Worm (Caenorhabditis elegans) whole organism, L3 larva: Measurements from ENCODE around the gene twk-13.
"Not testable (repeated sequence)": the region's sequence is repeated elsewhere in the genome, so short reads cannot be mapped to it uniquely, and the experiment has no call there.

Experiments used
- R02D3.7 ChIP-seq: fragments of 150-350 bp; optimal IDR thresholded peaks from 2 replicates; lab custom pipeline; 2014; ENCODE audit warnings: missing biosample characterization, missing genetic modification characterization
- ZK546.5 ChIP-seq: sonication (generic microtip); optimal IDR thresholded peaks from 2 replicates; lab custom pipeline; 2017; ENCODE audit warnings: missing biosample characterization, missing genetic modification characterization
- ama-1 ChIP-seq: fragments of 150-350 bp; optimal IDR thresholded peaks from 2 replicates; lab custom pipeline; 2018
- ceh-16 ChIP-seq: sonication (generic microtip); optimal IDR thresholded peaks from 2 replicates; lab custom pipeline; 2017; ENCODE audit warnings: missing biosample characterization, missing genetic modification characterization
- ceh-9 ChIP-seq: sonication (generic microtip); optimal IDR thresholded peaks from 2 replicates; lab custom pipeline; 2018; ENCODE audit warnings: missing biosample characterization, missing genetic modification characterization
- daf-12 ChIP-seq: fragments of 150-350 bp; optimal IDR thresholded peaks from 2 replicates; lab custom pipeline; 2014; ENCODE audit warnings: missing biosample characterization, missing genetic modification reagents, missing genetic modification characterization
- egl-27 ChIP-seq: sonication (generic microtip); optimal IDR thresholded peaks from 4 replicates; lab custom pipeline; 2017; ENCODE audit warnings: missing biosample characterization, missing genetic modification reagents, missing genetic modification characterization
- egl-5 ChIP-seq: fragments of 150-350 bp; optimal IDR thresholded peaks from 2 replicates; lab custom pipeline; 2017; ENCODE audit warnings: missing biosample characterization, missing genetic modification reagents, missing genetic modification characterization, inconsistent platforms
- elt-1 ChIP-seq: fragments of 150-350 bp; optimal IDR thresholded peaks from 2 replicates; lab custom pipeline; 2014; ENCODE audit warnings: missing biosample characterization, missing genetic modification characterization
- elt-3 ChIP-seq, 3 experiments: fragments of 150-350 bp in 1 of 3; sonication (generic microtip) in 2 of 3; optimal IDR thresholded peaks; 2 replicates in 2 of 3; 4 replicates in 1 of 3; lab custom pipeline; 2014 to 2017; ENCODE audit warnings: missing biosample characterization in 3 of 3, missing genetic modification characterization in 3 of 3
- eor-1 ChIP-seq, 2 experiments: fragments of 150-350 bp; optimal IDR thresholded peaks; 2 replicates each; lab custom pipeline; 2014 to 2018; ENCODE audit warnings: missing biosample characterization in 2 of 2, missing genetic modification characterization in 2 of 2
- fkh-10 ChIP-seq: sonication (generic microtip); optimal IDR thresholded peaks from 2 replicates; lab custom pipeline; 2017; ENCODE audit warnings: missing biosample characterization, missing genetic modification reagents, missing genetic modification characterization
- fos-1 ChIP-seq: fragments of 150-350 bp; optimal IDR thresholded peaks from 2 replicates; lab custom pipeline; 2014; ENCODE audit warnings: missing biosample characterization, missing genetic modification characterization
- hmg-11 ChIP-seq: sonication (generic microtip); optimal IDR thresholded peaks from 2 replicates; lab custom pipeline; 2016; ENCODE audit warnings: missing genetic modification characterization, missing compliant biosample characterization
- lin-39 ChIP-seq: fragments of 150-350 bp; optimal IDR thresholded peaks from 2 replicates; lab custom pipeline; 2018; ENCODE audit warnings: missing biosample characterization, missing genetic modification reagents, missing genetic modification characterization
- mdl-1 ChIP-seq: fragments of 150-350 bp; optimal IDR thresholded peaks from 2 replicates; lab custom pipeline; 2014; ENCODE audit warnings: missing biosample characterization, missing genetic modification characterization
- mml-1 ChIP-seq: fragments of 150-350 bp; sonication (generic microtip); optimal IDR thresholded peaks from 3 replicates; lab custom pipeline; 2014; ENCODE audit warnings: missing biosample characterization, missing genetic modification characterization
- nfya-1 ChIP-seq: sonication (generic microtip); optimal IDR thresholded peaks from 2 replicates; lab custom pipeline; 2017; ENCODE audit warnings: missing genetic modification characterization, mild to moderate bottlenecking, missing compliant biosample characterization, antibody characterized with exemption, moderate library complexity; ENCODE audit not compliant: insufficient read depth
- nhr-12 ChIP-seq: fragments of 150-350 bp; optimal IDR thresholded peaks from 2 replicates; lab custom pipeline; 2014; ENCODE audit warnings: missing biosample characterization, missing genetic modification characterization
- nhr-23 ChIP-seq: fragments of 150-350 bp; optimal IDR thresholded peaks from 2 replicates; lab custom pipeline; 2014; ENCODE audit warnings: missing biosample characterization, missing genetic modification reagents, missing genetic modification characterization
- nhr-237 ChIP-seq: fragments of 150-350 bp; optimal IDR thresholded peaks from 2 replicates; lab custom pipeline; 2014; ENCODE audit warnings: missing biosample characterization, missing genetic modification characterization
- nhr-25 ChIP-seq: sonication (generic microtip); optimal IDR thresholded peaks from 2 replicates; lab custom pipeline; 2017; ENCODE audit warnings: missing biosample characterization, missing genetic modification characterization
- nhr-43 ChIP-seq: sonication (generic microtip); optimal IDR thresholded peaks from 2 replicates; lab custom pipeline; 2016; ENCODE audit warnings: mild to moderate bottlenecking, missing genetic modification characterization, missing compliant biosample characterization; ENCODE audit not compliant: poor library complexity, severe bottlenecking
- nhr-67 ChIP-seq: fragments of 150-350 bp; optimal IDR thresholded peaks from 2 replicates; lab custom pipeline; 2014; ENCODE audit warnings: missing biosample characterization, missing genetic modification characterization
- nhr-77 ChIP-seq: fragments of 150-350 bp; optimal IDR thresholded peaks from 2 replicates; lab custom pipeline; 2014; ENCODE audit warnings: missing biosample characterization, missing genetic modification characterization
- pha-4 ChIP-seq: fragments of 150-350 bp; optimal IDR thresholded peaks from 2 replicates; lab custom pipeline; 2014; ENCODE audit warnings: missing biosample characterization, missing genetic modification reagents, missing genetic modification characterization
- pqm-1 ChIP-seq: fragments of 150-350 bp; optimal IDR thresholded peaks from 2 replicates; lab custom pipeline; 2017; ENCODE audit warnings: missing biosample characterization, missing genetic modification characterization, inconsistent platforms
- sea-2 ChIP-seq: fragments of 150-350 bp; sonication (generic microtip); optimal IDR thresholded peaks from 4 replicates; lab custom pipeline; 2014; ENCODE audit warnings: missing biosample characterization, missing genetic modification reagents, missing genetic modification characterization
- skn-1 ChIP-seq: fragments of 150-350 bp; optimal IDR thresholded peaks from 2 replicates; lab custom pipeline; 2014; ENCODE audit warnings: missing biosample characterization, missing genetic modification characterization
- zag-1 ChIP-seq: fragments of 150-350 bp; optimal IDR thresholded peaks from 2 replicates; lab custom pipeline; 2014; ENCODE audit warnings: missing biosample characterization, missing genetic modification characterization
- ztf-11 ChIP-seq: fragments of 150-350 bp; optimal IDR thresholded peaks from 2 replicates; lab custom pipeline; 2014; ENCODE audit warnings: missing biosample characterization, missing genetic modification characterization
- ztf-4 ChIP-seq: fragments of 150-350 bp; optimal IDR thresholded peaks from 2 replicates; lab custom pipeline; 2014; ENCODE audit warnings: missing biosample characterization, missing genetic modification characterization

The twk-13 gene

DNA sequence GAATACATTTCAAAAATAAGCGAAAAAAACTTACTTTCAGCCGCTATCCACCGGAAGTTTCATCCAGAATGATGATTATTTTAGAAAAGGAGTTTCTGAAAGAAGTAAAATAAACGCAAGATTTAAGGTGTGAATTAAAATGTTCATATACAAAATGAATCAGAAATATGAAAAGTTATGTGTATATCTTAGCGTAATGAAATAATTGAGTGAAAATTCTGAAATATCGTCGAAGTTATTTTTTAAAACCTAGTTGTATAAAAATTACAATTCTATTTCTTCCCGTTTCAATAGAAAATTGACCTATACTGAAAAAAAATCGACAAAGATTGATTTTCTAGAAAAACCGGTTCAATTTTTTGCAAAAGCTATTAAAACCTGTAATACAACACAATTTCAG is at the start of gene twk-13:
TSS of gene twk-13 (minus strand) at position 101 of the 400 bp plus-strand sequence.
- TF ChIP-seq nhr-67 (tag; lab: Kevin White, UChicago): no peak
- TF ChIP-seq mdl-1 (tag; lab: Kevin White, UChicago): no peak
- no peak for TF ChIP-seq skn-1 (tag; lab: Kevin White, UChicago)
- no peak for TF ChIP-seq ceh-9 (tag; lab: Kevin White, UChicago)
- TF ChIP-seq zag-1 (tag; lab: Kevin White, UChicago): no peak
- no peak for TF ChIP-seq ztf-11 (tag; lab: Kevin White, UChicago)
- TF ChIP-seq daf-12 (tag; lab: Kevin White, UChicago): no peak
- TF ChIP-seq ZK546.5 (tag; lab: Kevin White, UChicago): no peak
- TF ChIP-seq ama-1 (lab: Kevin White, UChicago): no peak
- TF ChIP-seq egl-27: no peak
- no peak for TF ChIP-seq nhr-12
- no peak for TF ChIP-seq eor-1 (tag; optimal IDR thresholded peaks at IDR 0.05; lab: Kevin White, UChicago)
- no peak for TF ChIP-seq nhr-25 (tag; lab: Kevin White, UChicago)
- no peak for TF ChIP-seq R02D3.7 (tag; lab: Kevin White, UChicago)
- no peak for TF ChIP-seq pha-4 (tag; lab: Kevin White, UChicago)

DNA sequence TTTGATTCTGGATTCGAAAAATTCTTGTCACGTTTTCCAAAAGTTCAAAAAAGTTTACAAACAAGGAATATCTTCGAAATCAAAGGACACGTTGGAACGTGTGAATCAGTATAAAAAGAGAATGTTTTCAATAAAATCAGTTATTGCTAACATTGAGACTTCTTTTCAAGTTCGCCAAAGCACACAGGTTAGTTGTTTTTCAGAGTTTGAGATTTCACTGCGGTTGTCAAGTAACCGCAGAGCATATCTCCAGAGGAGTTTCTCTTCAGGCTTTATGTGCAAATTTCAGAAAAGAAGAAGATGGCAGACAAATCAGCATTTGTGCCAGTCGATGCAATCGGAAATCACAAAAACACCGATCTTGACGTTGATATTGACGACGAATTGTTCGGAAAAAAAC is 48.4 kb upstream of the twk-13 start, which contains the start of gene K01D12.15:
TSS of gene K01D12.15 (plus strand) at position 301 of the 400 bp plus-strand sequence.
- no peak for TF ChIP-seq ceh-16

DNA sequence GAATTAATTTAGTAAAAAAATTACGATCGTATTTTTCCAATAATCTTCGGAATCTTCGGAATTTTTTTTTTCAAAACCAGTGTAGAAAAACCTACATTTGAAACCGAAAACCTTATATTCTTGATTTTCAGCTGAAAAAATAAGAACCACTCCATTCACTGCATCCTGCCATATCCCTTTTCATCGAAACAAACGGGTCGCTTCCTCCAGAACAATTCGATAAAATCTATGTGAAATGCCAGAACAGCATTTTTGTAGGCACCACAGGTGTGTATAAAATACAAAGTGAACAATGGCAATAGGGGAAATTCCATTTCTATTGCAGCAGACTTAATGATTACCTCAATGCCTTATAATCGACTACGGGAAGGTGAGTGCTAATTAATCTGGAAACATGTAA is 39.5 kb upstream of the twk-13 start, which contains the start of gene K01D12.1:
TSS of gene K01D12.1 (plus strand) at position 301 of the 400 bp plus-strand sequence.
- no peak for TF ChIP-seq hmg-11 (tag; lab: Kevin White, UChicago)
- TF ChIP-seq mml-1 (tag; lab: Kevin White, UChicago): no peak
- no peak for TF ChIP-seq eor-1 (tag; optimal IDR thresholded peaks at IDR 0.05; lab: Kevin White, UChicago)
- no peak for TF ChIP-seq lin-39 (tag; lab: Kevin White, UChicago)
- TF ChIP-seq egl-5 (tag; lab: Kevin White, UChicago): no peak
- no peak for TF ChIP-seq ztf-11 (tag; lab: Kevin White, UChicago)
- no peak for TF ChIP-seq nhr-23 (tag; lab: Kevin White, UChicago)
- no peak for TF ChIP-seq nhr-43
- no peak for TF ChIP-seq fkh-10 (GFP tag; lab: Kevin White, UChicago)
- no peak for TF ChIP-seq ztf-4 (tag; lab: Kevin White, UChicago)
- TF ChIP-seq ZK546.5 (tag; lab: Kevin White, UChicago): no peak
- no peak for TF ChIP-seq nhr-237
- TF ChIP-seq elt-3 (tag; optimal IDR thresholded peaks at IDR 0.05; lab: Kevin White, UChicago): no peak
- no peak for TF ChIP-seq nhr-25 (tag; lab: Kevin White, UChicago)
- no peak for TF ChIP-seq elt-1 (tag; lab: Kevin White, UChicago)
- no peak for TF ChIP-seq mdl-1 (tag; lab: Kevin White, UChicago)
- TF ChIP-seq fos-1 (tag; lab: Kevin White, UChicago): no peak
- TF ChIP-seq ceh-9 (tag; lab: Kevin White, UChicago): no peak

DNA sequence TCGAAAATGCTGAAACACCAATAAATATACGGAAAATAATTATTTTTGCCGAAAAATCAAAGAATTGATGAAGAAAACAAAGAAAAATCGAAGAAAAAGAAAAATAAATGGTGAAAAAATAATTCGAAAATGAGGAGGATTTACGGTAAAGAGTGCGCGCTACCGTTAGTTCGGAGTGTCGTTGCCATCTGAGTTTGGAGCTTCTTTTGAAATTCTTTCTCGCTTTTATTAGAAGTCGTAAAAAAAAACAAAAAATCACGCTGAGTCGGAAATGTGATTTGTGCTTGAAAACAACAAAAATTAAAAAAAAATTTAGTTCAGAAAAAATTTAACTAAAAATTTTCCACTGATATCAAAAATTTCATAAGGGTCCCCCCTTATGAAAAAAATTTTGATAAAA is 36.5 kb upstream of the twk-13 start, which contains the start of gene F23H12.10:
TSS of gene F23H12.10 (minus strand) at position 12 of the 400 bp plus-strand sequence.
- not testable (repeated sequence) for TF ChIP-seq nhr-237, egl-27, nhr-77
- TF ChIP-seq, all 47 proteins: peak for 0; not testable (repeated sequence) for 47

DNA sequence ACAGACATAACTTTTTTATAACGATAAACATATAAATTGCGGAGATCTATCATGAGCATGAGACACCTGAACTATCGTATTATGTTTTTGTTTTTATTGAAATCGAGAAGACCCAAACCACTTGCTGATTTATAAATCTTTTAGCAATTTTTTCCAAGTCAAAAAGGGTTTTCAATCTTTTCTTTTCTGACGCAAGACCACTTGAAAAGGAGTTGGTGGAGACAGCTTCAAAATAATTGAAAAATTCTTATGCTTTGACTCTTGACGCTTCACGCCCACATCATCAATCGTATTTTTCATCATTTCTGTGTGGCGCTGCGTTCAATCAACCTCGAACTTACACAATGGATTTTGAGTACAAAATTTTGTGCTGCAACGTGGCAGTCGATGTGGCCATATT is 33.6 kb upstream of the twk-13 start, which contains the start of gene F23H12.7:
TSS of gene F23H12.7 (plus strand) at position 301 of the 400 bp plus-strand sequence.
- TF ChIP-seq hmg-11 (tag; lab: Kevin White, UChicago) (no peak), nfya-1 (tag; lab: Kevin White, UChicago) (no peak), pqm-1 (tag; lab: Kevin White, UChicago) (no peak), nhr-23 (tag; lab: Kevin White, UChicago) (no peak), ZK546.5 (tag; lab: Kevin White, UChicago) (no peak), fos-1 (tag; lab: Kevin White, UChicago) (no peak), zag-1 (tag; lab: Kevin White, UChicago) (no peak), nhr-43 (no peak), sea-2 (GFP tag; lab: Kevin White, UChicago) (no peak), pha-4 (tag; lab: Kevin White, UChicago) (no peak)
